Fruit fly (Drosophila melanogaster) whole organism, prepupa: ENCODE data around the gene CG42464.

Source experiments
- Blimp-1 ChIP-seq: fragments of 200-800 bp; sonication (Bioruptor generic); optimal IDR thresholded peaks from 3 replicates; lab custom pipeline; 2017; ENCODE audit warnings: missing biosample characterization, missing genetic modification characterization, mild to moderate bottlenecking, moderate library complexity, missing genetic modification reagents
- CG10631 ChIP-seq: fragments of 200-800 bp; sonication (Bioruptor generic); optimal IDR thresholded peaks from 2 replicates; lab custom pipeline; 2016; ENCODE audit warnings: missing biosample characterization, missing genetic modification characterization
- CG10669 ChIP-seq: fragments of 200-800 bp; sonication (Bioruptor generic); optimal IDR thresholded peaks from 3 replicates; lab custom pipeline; 2018; ENCODE audit warnings: missing biosample characterization, mild to moderate bottlenecking, missing genetic modification characterization, moderate library complexity
- CG11294 ChIP-seq: fragments of 200-800 bp; sonication (Bioruptor generic); IDR thresholded peaks from 2 replicates; pipeline ENCODE4 v1.3.6; 2022; ENCODE audit warnings: missing biosample characterization, missing genetic modification characterization
- CG11902 ChIP-seq: fragments of 200-800 bp; sonication (Bioruptor generic); optimal IDR thresholded peaks from 3 replicates; lab custom pipeline; 2016; ENCODE audit warnings: missing biosample characterization, missing genetic modification characterization
- CG15336 ChIP-seq: fragments of 200-800 bp; sonication (Bioruptor generic); IDR thresholded peaks from 2 replicates; pipeline ENCODE4 v1.3.6; 2022; ENCODE audit warnings: missing biosample characterization, missing genetic modification characterization
- CG1621 ChIP-seq: fragments of 200-800 bp; sonication (Bioruptor generic); optimal IDR thresholded peaks from 3 replicates; lab custom pipeline; 2018; ENCODE audit warnings: missing biosample characterization, mild to moderate bottlenecking, missing genetic modification characterization
- CG16779 ChIP-seq: fragments of 200-800 bp; sonication (Bioruptor generic); optimal IDR thresholded peaks from 3 replicates; lab custom pipeline; 2017; ENCODE audit warnings: missing biosample characterization, mild to moderate bottlenecking, missing genetic modification characterization
- CG3032 ChIP-seq: fragments of 200-800 bp; optimal IDR thresholded peaks from 2 replicates; lab custom pipeline; 2019; ENCODE audit warnings: missing biosample characterization, mild to moderate bottlenecking, missing genetic modification characterization, moderate library complexity
- CG31627 ChIP-seq: fragments of 200-800 bp; sonication (Bioruptor generic); optimal IDR thresholded peaks from 3 replicates; lab custom pipeline; 2016; ENCODE audit warnings: missing biosample characterization, missing genetic modification characterization
- CG32006 ChIP-seq: fragments of 200-800 bp; sonication (Bioruptor generic); optimal IDR thresholded peaks from 3 replicates; lab custom pipeline; 2017; ENCODE audit warnings: missing biosample characterization, mild to moderate bottlenecking, missing genetic modification characterization
- CG34406 ChIP-seq: fragments of 200-800 bp; sonication (Bioruptor generic); optimal IDR thresholded peaks from 3 replicates; lab custom pipeline; 2016; ENCODE audit warnings: missing biosample characterization, missing genetic modification characterization
- CG3919 ChIP-seq: fragments of 200-800 bp; sonication (Bioruptor generic); optimal IDR thresholded peaks from 3 replicates; lab custom pipeline; 2016; ENCODE audit warnings: missing biosample characterization, missing genetic modification characterization
- CG4318 ChIP-seq: fragments of 200-800 bp; sonication (Bioruptor generic); optimal IDR thresholded peaks from 3 replicates; lab custom pipeline; 2017; ENCODE audit warnings: missing biosample characterization, mild to moderate bottlenecking, missing genetic modification characterization
- CG6163 ChIP-seq: fragments of 200-800 bp; sonication (Bioruptor generic); IDR thresholded peaks from 3 replicates; pipeline ENCODE4 v1.3.6; 2022; ENCODE audit warnings: missing biosample characterization, missing genetic modification characterization
- CG6276 ChIP-seq: fragments of 200-800 bp; sonication (Bioruptor generic); optimal IDR thresholded peaks from 2 replicates; lab custom pipeline; 2017; ENCODE audit warnings: missing biosample characterization, mild to moderate bottlenecking, missing genetic modification characterization
- CG6808 ChIP-seq: fragments of 200-800 bp; sonication (Bioruptor generic); optimal IDR thresholded peaks from 3 replicates; lab custom pipeline; 2017; ENCODE audit warnings: missing biosample characterization, missing genetic modification characterization, mild to moderate bottlenecking, moderate library complexity, missing genetic modification reagents
- CG6854 ChIP-seq: fragments of 200-800 bp; sonication (Bioruptor generic); optimal IDR thresholded peaks from 2 replicates; lab custom pipeline; 2017; ENCODE audit warnings: missing biosample characterization, mild to moderate bottlenecking, missing genetic modification characterization
- CG7368 ChIP-seq: fragments of 200-800 bp; sonication (Bioruptor generic); optimal IDR thresholded peaks from 3 replicates; lab custom pipeline; 2016; ENCODE audit warnings: missing biosample characterization, missing genetic modification characterization
- CG8319 ChIP-seq: fragments of 200-800 bp; sonication (Bioruptor generic); optimal IDR thresholded peaks from 3 replicates; lab custom pipeline; 2016; ENCODE audit warnings: missing biosample characterization, missing genetic modification characterization
- CG8632 ChIP-seq: fragments of 200-800 bp; sonication (Bioruptor generic); optimal IDR thresholded peaks from 3 replicates; lab custom pipeline; 2016; ENCODE audit warnings: missing biosample characterization, missing genetic modification characterization
- CG9139 ChIP-seq: fragments of 200-800 bp; sonication (Bioruptor generic); optimal IDR thresholded peaks from 3 replicates; lab custom pipeline; 2017; ENCODE audit warnings: missing biosample characterization, mild to moderate bottlenecking, missing genetic modification characterization
- Eip75B ChIP-seq: fragments of 200-800 bp; sonication (Bioruptor generic); optimal IDR thresholded peaks from 3 replicates; lab custom pipeline; 2016; ENCODE audit warnings: missing biosample characterization, missing genetic modification characterization
- Eip78C ChIP-seq: fragments of 200-800 bp; sonication (Bioruptor generic); peaks from one replicate; lab custom pipeline; 2016; ENCODE audit warnings: missing biosample characterization, missing genetic modification characterization
- Eip93F ChIP-seq: fragments of 200-800 bp; sonication (Bioruptor generic); optimal IDR thresholded peaks from 2 replicates; lab custom pipeline; 2016; ENCODE audit warnings: missing biosample characterization, mild to moderate bottlenecking, missing genetic modification characterization
- Ets21C ChIP-seq: fragments of 200-800 bp; sonication (Bioruptor generic); optimal IDR thresholded peaks from 3 replicates; lab custom pipeline; 2016; ENCODE audit warnings: missing biosample characterization, missing genetic modification characterization
- Ets96B ChIP-seq: fragments of 200-800 bp; optimal IDR thresholded peaks from 2 replicates; lab custom pipeline; 2019; ENCODE audit warnings: missing biosample characterization, mild to moderate bottlenecking, missing genetic modification characterization, moderate library complexity
- Gug ChIP-seq: fragments of 200-800 bp; sonication (Bioruptor generic); IDR thresholded peaks from 2 replicates; pipeline ENCODE4 v1.3.6; 2022; ENCODE audit warnings: missing biosample characterization, missing genetic modification characterization
- Hr38 ChIP-seq: sonication (Bioruptor generic); optimal IDR thresholded peaks from 2 replicates; lab custom pipeline; 2016; ENCODE audit warnings: missing biosample characterization, missing genetic modification characterization
- Hr39 ChIP-seq: fragments of 200-800 bp; sonication (Bioruptor generic); optimal IDR thresholded peaks from 2 replicates; lab custom pipeline; 2016; ENCODE audit warnings: missing biosample characterization, missing genetic modification characterization
- Hr4 ChIP-seq: fragments of 200-800 bp; sonication (Bioruptor generic); optimal IDR thresholded peaks from 3 replicates; lab custom pipeline; 2016; ENCODE audit warnings: missing biosample characterization, missing genetic modification characterization
- Lpt ChIP-seq: fragments of 200-800 bp; sonication (Bioruptor generic); optimal IDR thresholded peaks from 3 replicates; lab custom pipeline; 2016; ENCODE audit warnings: missing biosample characterization, missing genetic modification characterization
- Met ChIP-seq: fragments of 200-800 bp; sonication (Bioruptor generic); optimal IDR thresholded peaks from 3 replicates; lab custom pipeline; 2016; ENCODE audit warnings: missing biosample characterization, missing genetic modification characterization
- OdsH ChIP-seq: fragments of 200-800 bp; sonication (Bioruptor generic); optimal IDR thresholded peaks from 3 replicates; lab custom pipeline; 2016; ENCODE audit warnings: missing biosample characterization, missing genetic modification characterization
- Sox102F ChIP-seq: fragments of 200-800 bp; sonication (Bioruptor generic); optimal IDR thresholded peaks from 2 replicates; lab custom pipeline; 2016; ENCODE audit warnings: missing biosample characterization, mild to moderate bottlenecking, missing genetic modification characterization
- Sox14 ChIP-seq: fragments of 200-800 bp; sonication (Bioruptor generic); optimal IDR thresholded peaks from 3 replicates; lab custom pipeline; 2016; ENCODE audit warnings: missing biosample characterization, missing genetic modification characterization
- achi ChIP-seq: fragments of 200-800 bp; sonication (Bioruptor generic); optimal IDR thresholded peaks from 3 replicates; lab custom pipeline; 2016; ENCODE audit warnings: missing biosample characterization, missing genetic modification characterization
- acj6 ChIP-seq: fragments of 200-800 bp; sonication (Bioruptor generic); optimal IDR thresholded peaks from 3 replicates; lab custom pipeline; 2016; ENCODE audit warnings: missing biosample characterization, missing genetic modification characterization
- cyc ChIP-seq: fragments of 200-800 bp; sonication (Bioruptor generic); optimal IDR thresholded peaks from 3 replicates; lab custom pipeline; 2016; ENCODE audit warnings: missing biosample characterization, missing genetic modification characterization
- dac ChIP-seq: fragments of 200-800 bp; sonication (Bioruptor generic); optimal IDR thresholded peaks from 2 replicates; lab custom pipeline; 2017; ENCODE audit warnings: missing biosample characterization, mild to moderate bottlenecking, missing genetic modification characterization
- dsx ChIP-seq: fragments of 200-800 bp; optimal IDR thresholded peaks from 3 replicates; lab custom pipeline; 2019; ENCODE audit warnings: missing biosample characterization, mild to moderate bottlenecking, missing genetic modification characterization, moderate library complexity; ENCODE audit not compliant: poor library complexity, severe bottlenecking
- eg ChIP-seq: fragments of 200-800 bp; sonication (Bioruptor generic); IDR thresholded peaks from 3 replicates; pipeline ENCODE4 v1.3.6; 2022; ENCODE audit warnings: missing biosample characterization, missing genetic modification characterization
- fd59A ChIP-seq: fragments of 200-800 bp; sonication (Bioruptor generic); optimal IDR thresholded peaks from 2 replicates; lab custom pipeline; 2017; ENCODE audit warnings: missing biosample characterization, mild to moderate bottlenecking, missing genetic modification characterization, missing genetic modification reagents
- fd85E ChIP-seq: fragments of 200-800 bp; sonication (Bioruptor generic); optimal IDR thresholded peaks from 3 replicates; lab custom pipeline; 2016; ENCODE audit warnings: missing biosample characterization, missing genetic modification characterization
- fkh ChIP-seq: fragments of 200-800 bp; sonication (Bioruptor generic); optimal IDR thresholded peaks from 3 replicates; lab custom pipeline; 2017; ENCODE audit warnings: missing biosample characterization, mild to moderate bottlenecking, missing genetic modification characterization, moderate library complexity
- net ChIP-seq: fragments of 200-800 bp; sonication (Bioruptor generic); optimal IDR thresholded peaks from 3 replicates; lab custom pipeline; 2016; ENCODE audit warnings: missing biosample characterization, missing genetic modification characterization
- pdm3 ChIP-seq: fragments of 200-800 bp; sonication (Bioruptor generic); optimal IDR thresholded peaks from 3 replicates; lab custom pipeline; 2016; ENCODE audit warnings: missing biosample characterization, missing genetic modification characterization
- salr ChIP-seq, 2 experiments: fragments of 200-800 bp; sonication (Bioruptor generic); optimal IDR thresholded peaks; 3 replicates each; lab custom pipeline; 2016 to 2018; ENCODE audit warnings: missing biosample characterization in 2 of 2, missing genetic modification characterization in 2 of 2, mild to moderate bottlenecking in 1 of 2
- spab ChIP-seq: fragments of 200-800 bp; sonication (Bioruptor generic); optimal IDR thresholded peaks from 2 replicates; lab custom pipeline; 2017; ENCODE audit warnings: missing biosample characterization, mild to moderate bottlenecking, missing genetic modification characterization, missing genetic modification reagents
- ss ChIP-seq, 2 experiments: fragments of 200-800 bp; sonication (Bioruptor generic); optimal IDR thresholded peaks; 2 replicates in 1 of 2; 3 replicates in 1 of 2; lab custom pipeline; 2017 to 2018; ENCODE audit warnings: mild to moderate bottlenecking in 2 of 2, missing biosample characterization in 2 of 2, missing genetic modification characterization in 2 of 2, moderate library complexity in 1 of 2
- topi ChIP-seq: fragments of 200-800 bp; sonication (Bioruptor generic); optimal IDR thresholded peaks from 3 replicates; lab custom pipeline; 2016; ENCODE audit warnings: missing biosample characterization, missing genetic modification characterization
- vri ChIP-seq: fragments of 200-800 bp; sonication (Bioruptor generic); optimal IDR thresholded peaks from 3 replicates; lab custom pipeline; 2016; ENCODE audit warnings: missing biosample characterization, mild to moderate bottlenecking, missing genetic modification characterization

The CG42464 gene

DNA sequence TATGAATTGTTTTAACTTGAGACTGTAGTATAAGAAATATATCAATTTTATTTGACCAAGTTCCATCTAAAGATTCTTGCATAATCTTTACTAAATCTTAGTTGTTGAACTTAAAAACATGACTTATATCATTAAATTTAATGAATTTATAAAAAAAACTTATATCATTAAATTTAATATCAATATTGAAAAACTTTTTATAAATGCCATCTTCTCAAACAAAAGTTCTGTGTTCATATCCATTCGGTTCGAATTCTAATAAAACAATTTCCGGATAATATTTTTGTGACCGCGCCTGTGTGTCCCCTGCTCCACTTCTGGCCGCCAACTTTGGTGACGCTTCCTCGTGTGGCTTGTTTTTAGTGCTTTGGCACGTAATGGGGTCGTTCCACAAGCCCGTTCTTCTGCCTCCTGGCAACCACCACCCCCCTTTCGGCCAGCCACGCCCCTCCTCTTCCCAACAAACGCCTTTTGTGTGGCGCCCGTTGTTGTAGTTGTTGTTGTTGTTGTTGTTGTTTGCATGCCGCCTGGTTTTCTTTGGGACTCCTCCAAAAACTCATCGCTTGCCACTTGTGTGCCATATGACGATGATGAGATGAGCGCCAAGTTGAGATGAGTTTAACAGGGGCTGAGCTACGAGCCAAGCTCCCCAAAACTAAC, 37.9 kb downstream of the CG42464 start:
- TF ChIP-seq CG8632: peak; percentile 3
- no peak for TF ChIP-seq fd85E (GFP tag; lab: Kevin White, UChicago)
- no peak for TF ChIP-seq pdm3 (GFP tag; lab: Kevin White, UChicago)
- no peak for TF ChIP-seq fkh
- TF ChIP-seq dsx: no peak
- TF ChIP-seq CG16779 (tag; lab: Kevin White, UChicago): no peak
- no peak for TF ChIP-seq Met (GFP tag; lab: Kevin White, UChicago)
- no peak for TF ChIP-seq CG4318
- no peak for TF ChIP-seq dac
- TF ChIP-seq CG6854 (GFP tag; lab: Kevin White, UChicago): no peak
- peak; percentile 36 for TF ChIP-seq CG6276 (GFP tag; lab: Kevin White, UChicago)
- no peak for TF ChIP-seq Sox14 (GFP tag; lab: Kevin White, UChicago)
- TF ChIP-seq CG11902 (GFP tag; lab: Kevin White, UChicago): no peak
- no peak for TF ChIP-seq CG7368 (GFP tag; lab: Kevin White, UChicago)
- no peak for TF ChIP-seq CG6163 (GFP tag; lab: Robert Waterston, UW)
- TF ChIP-seq CG3032 (tag; lab: Kevin White, UChicago): peak; percentile 4
- TF ChIP-seq salr (GFP tag; optimal IDR thresholded peaks at IDR 0.05; lab: Kevin White, UChicago): peak in 1 of 2 experiments; percentile 32
- no peak for TF ChIP-seq CG1621 (tag; lab: Kevin White, UChicago)
- TF ChIP-seq CG11294 (GFP tag; lab: Robert Waterston, UW): no peak
- TF ChIP-seq CG15336 (GFP tag; lab: Robert Waterston, UW): no peak
- no peak for TF ChIP-seq Eip75B
- no peak for TF ChIP-seq ss (GFP tag; optimal IDR thresholded peaks at IDR 0.05; lab: Kevin White, UChicago)
- peak; percentile 29 for TF ChIP-seq OdsH (GFP tag; lab: Kevin White, UChicago)
- TF ChIP-seq CG10669 (GFP tag; lab: Kevin White, UChicago): no peak
- TF ChIP-seq CG6808 (GFP tag; lab: Kevin White, UChicago): no peak
- TF ChIP-seq CG34406 (GFP tag; lab: Kevin White, UChicago): peak; percentile 13
- TF ChIP-seq fd59A (GFP tag; lab: Kevin White, UChicago): no peak
- peak; percentile 36 for TF ChIP-seq CG3919
- peak; percentile 39 for TF ChIP-seq achi (GFP tag; lab: Kevin White, UChicago)
- no peak for TF ChIP-seq spab (GFP tag; lab: Kevin White, UChicago)
- TF ChIP-seq Ets96B (tag; lab: Kevin White, UChicago): peak; percentile 27
- no peak for TF ChIP-seq Hr4
- TF ChIP-seq Ets21C (GFP tag; lab: Kevin White, UChicago): no peak
- no peak for TF ChIP-seq CG9139 (GFP tag; lab: Kevin White, UChicago)
- no peak for TF ChIP-seq cyc (GFP tag; lab: Kevin White, UChicago)
- no peak for TF ChIP-seq Blimp-1 (GFP tag; lab: Kevin White, UChicago)
- peak; percentile 61 for TF ChIP-seq CG32006
- no peak for TF ChIP-seq Lpt (GFP tag; lab: Kevin White, UChicago)
- TF ChIP-seq topi: no peak
- no peak for TF ChIP-seq Hr38 (GFP tag; lab: Kevin White, UChicago)
- TF ChIP-seq Eip93F: no peak
- TF ChIP-seq net (GFP tag; lab: Kevin White, UChicago): no peak
- no peak for TF ChIP-seq CG10631 (GFP tag; lab: Kevin White, UChicago)
- TF ChIP-seq Gug (GFP tag; lab: Robert Waterston, UW): no peak
- TF ChIP-seq acj6 (GFP tag; lab: Kevin White, UChicago): peak; percentile 10
- TF ChIP-seq CG8319 (GFP tag; lab: Kevin White, UChicago): no peak
- TF ChIP-seq Hr39 (GFP tag; lab: Kevin White, UChicago): no peak
- TF ChIP-seq Sox102F (GFP tag; lab: Kevin White, UChicago): no peak
- TF ChIP-seq Eip78C: peak; percentile 81
- TF ChIP-seq vri (GFP tag; lab: Kevin White, UChicago): no peak
- TF ChIP-seq eg: 0 out of 3 replicates have a peak, but pooled peaks have one; percentile 28
- no peak for TF ChIP-seq CG31627 (GFP tag; lab: Kevin White, UChicago)
